Fruit fly (Drosophila melanogaster) whole organism, embryonic: ENCODE data around the gene CG12589.

Experiments used
- Atf3 ChIP-seq: fragments of 200-800 bp; sonication (Bioruptor generic); optimal IDR thresholded peaks from 3 replicates; lab custom pipeline; 2016; ENCODE audit warnings: missing biosample characterization, missing genetic modification characterization
- Atf6 ChIP-seq: fragments of 200-800 bp; sonication (Bioruptor generic); IDR thresholded peaks from 2 replicates; pipeline ENCODE4 v1.3.6; 2022; ENCODE audit warnings: missing biosample characterization, missing genetic modification characterization
- Bgb ChIP-seq: fragments of 200-800 bp; sonication (Bioruptor generic); IDR thresholded peaks from 2 replicates; pipeline ENCODE4 v1.3.6; 2022; ENCODE audit warnings: missing biosample characterization, missing genetic modification characterization; ENCODE audit not compliant: partially characterized antibody
- CG1024 ChIP-seq: fragments of 200-800 bp; sonication (Bioruptor generic); IDR thresholded peaks from 2 replicates; pipeline ENCODE4 v1.3.6; 2022; ENCODE audit warnings: missing biosample characterization, missing genetic modification characterization
- CG10366 ChIP-seq: fragments of 200-800 bp; sonication (Bioruptor generic); IDR thresholded peaks from 2 replicates; pipeline ENCODE4 v1.3.6; 2022; ENCODE audit warnings: missing biosample characterization, missing genetic modification characterization
- CG11456 ChIP-seq: fragments of 200-800 bp; sonication (Bioruptor generic); IDR thresholded peaks from 3 replicates; pipeline ENCODE4 v1.3.6; 2022; ENCODE audit warnings: missing biosample characterization, missing genetic modification characterization
- CG13624 ChIP-seq: fragments of 200-800 bp; sonication (Bioruptor generic); optimal IDR thresholded peaks from 2 replicates; lab custom pipeline; 2016; ENCODE audit warnings: missing biosample characterization, missing genetic modification characterization
- CG15269 ChIP-seq: fragments of 200-800 bp; sonication (Bioruptor generic); optimal IDR thresholded peaks from 2 replicates; lab custom pipeline; 2018; ENCODE audit warnings: missing biosample characterization, mild to moderate bottlenecking, missing genetic modification characterization, moderate library complexity
- CG15514 ChIP-seq: fragments of 200-800 bp; sonication (Bioruptor generic); optimal IDR thresholded peaks from 3 replicates; lab custom pipeline; 2017; ENCODE audit warnings: missing biosample characterization, missing genetic modification characterization, mild to moderate bottlenecking, moderate library complexity, missing genetic modification reagents
- CG15696 ChIP-seq: fragments of 200-800 bp; sonication (Bioruptor generic); optimal IDR thresholded peaks from 2 replicates; lab custom pipeline; 2019; ENCODE audit warnings: missing biosample characterization, mild to moderate bottlenecking, missing genetic modification characterization, moderate library complexity
- CG1603 ChIP-seq: fragments of 200-800 bp; sonication (Bioruptor generic); optimal IDR thresholded peaks from 2 replicates; lab custom pipeline; 2019; ENCODE audit warnings: missing biosample characterization, mild to moderate bottlenecking, missing genetic modification characterization, moderate library complexity
- CG16863 ChIP-seq: fragments of 200-800 bp; sonication (Bioruptor generic); optimal IDR thresholded peaks from 3 replicates; lab custom pipeline; 2016; ENCODE audit warnings: missing biosample characterization, missing genetic modification characterization
- CG1832 ChIP-seq: fragments of 200-800 bp; sonication (Bioruptor generic); optimal IDR thresholded peaks from 2 replicates; lab custom pipeline; 2017; ENCODE audit warnings: missing biosample characterization, mild to moderate bottlenecking, missing genetic modification characterization, inconsistent platforms
- CG2889 ChIP-seq: fragments of 200-800 bp; sonication (Bioruptor generic); IDR thresholded peaks from 3 replicates; pipeline ENCODE4 v1.3.6; 2022; ENCODE audit warnings: missing biosample characterization, missing genetic modification characterization
- CG4360 ChIP-seq: fragments of 200-800 bp; sonication (Bioruptor generic); IDR thresholded peaks from 2 replicates; pipeline ENCODE4 v1.3.6; 2022; ENCODE audit warnings: missing biosample characterization, missing genetic modification characterization
- CG6813 ChIP-seq: fragments of 200-800 bp; sonication (Bioruptor generic); optimal IDR thresholded peaks from 2 replicates; lab custom pipeline; 2017; ENCODE audit warnings: missing biosample characterization, missing genetic modification characterization, mild to moderate bottlenecking, moderate library complexity, missing genetic modification reagents
- CG8924 ChIP-seq: fragments of 200-800 bp; optimal IDR thresholded peaks from 3 replicates; lab custom pipeline; 2019; ENCODE audit warnings: missing biosample characterization, mild to moderate bottlenecking, missing genetic modification characterization, moderate library complexity
- CG9932 ChIP-seq: fragments of 200-800 bp; sonication (Bioruptor generic); IDR thresholded peaks from 2 replicates; pipeline ENCODE4 v1.3.6; 2022; ENCODE audit warnings: missing biosample characterization, missing genetic modification characterization
- Camta ChIP-seq: fragments of 200-800 bp; sonication (Bioruptor generic); optimal IDR thresholded peaks from 2 replicates; lab custom pipeline; 2016; ENCODE audit warnings: missing biosample characterization, missing genetic modification characterization
- D ChIP-seq, 2 experiments: fragments of 200-800 bp in 1 of 2; fragments of >200 bp in 1 of 2; sonication (Bioruptor generic) in 1 of 2; optimal IDR thresholded peaks; 2 replicates in 1 of 2; 3 replicates in 1 of 2; lab custom pipeline; 2017; ENCODE audit warnings: mild to moderate bottlenecking in 1 of 2, missing biosample characterization in 1 of 2, missing genetic modification characterization in 1 of 2, missing genetic modification reagents in 1 of 2
- E2f2 ChIP-seq: fragments of 200-800 bp; sonication (Bioruptor generic); IDR thresholded peaks from 2 replicates; pipeline ENCODE4 v1.3.6; 2022; ENCODE audit warnings: missing biosample characterization, missing genetic modification characterization
- Ets65A ChIP-seq: fragments of 200-800 bp; sonication (Bioruptor generic); peaks from one replicate; lab custom pipeline; 2016; ENCODE audit warnings: missing biosample characterization, missing genetic modification characterization
- Hmr ChIP-seq: fragments of 200-800 bp; sonication (Bioruptor generic); optimal IDR thresholded peaks from 3 replicates; lab custom pipeline; 2017; ENCODE audit warnings: mild to moderate bottlenecking, missing biosample characterization, missing genetic modification reagents, missing genetic modification characterization
- Hr51 ChIP-seq, 2 experiments: fragments of 200-800 bp; sonication (Bioruptor generic); optimal IDR thresholded peaks; 2 replicates in 1 of 2; 3 replicates in 1 of 2; lab custom pipeline; 2016 to 2018; ENCODE audit warnings: missing biosample characterization in 2 of 2, missing genetic modification characterization in 2 of 2, mild to moderate bottlenecking in 1 of 2, moderate library complexity in 1 of 2
- NC2α ChIP-seq: fragments of 200-800 bp; sonication (Bioruptor generic); optimal IDR thresholded peaks from 2 replicates; lab custom pipeline; 2016; ENCODE audit warnings: missing biosample characterization, missing genetic modification characterization
- Ssrp ChIP-seq: fragments of 200-800 bp; sonication (Bioruptor generic); optimal IDR thresholded peaks from 2 replicates; lab custom pipeline; 2018; ENCODE audit warnings: missing biosample characterization, mild to moderate bottlenecking, missing genetic modification characterization, moderate library complexity
- Xrp1 ChIP-seq: fragments of 200-800 bp; sonication (Bioruptor generic); IDR thresholded peaks from 2 replicates; pipeline ENCODE4 v1.3.6; 2022; ENCODE audit warnings: missing biosample characterization, missing genetic modification characterization
- ara ChIP-seq: fragments of 200-800 bp; sonication (Bioruptor generic); IDR thresholded peaks from 2 replicates; pipeline ENCODE4 v1.3.6; 2022; ENCODE audit warnings: missing biosample characterization, missing genetic modification characterization
- dimm ChIP-seq: fragments of 200-800 bp; sonication (Bioruptor generic); IDR thresholded peaks from 2 replicates; pipeline ENCODE4 v1.3.6; 2022; ENCODE audit warnings: missing biosample characterization, missing genetic modification characterization
- disco-r ChIP-seq: fragments of 200-800 bp; sonication (Bioruptor generic); optimal IDR thresholded peaks from 2 replicates; lab custom pipeline; 2016; ENCODE audit warnings: missing biosample characterization, missing genetic modification characterization
- dmrt99B ChIP-seq: fragments of 200-800 bp; sonication (Bioruptor generic); optimal IDR thresholded peaks from 2 replicates; lab custom pipeline; 2018; ENCODE audit warnings: missing biosample characterization, mild to moderate bottlenecking, missing genetic modification characterization, moderate library complexity
- ems ChIP-seq: fragments of 200-800 bp; sonication (Bioruptor generic); optimal IDR thresholded peaks from 3 replicates; lab custom pipeline; 2016; ENCODE audit warnings: missing biosample characterization, missing genetic modification characterization
- eyg ChIP-seq: fragments of 200-800 bp; sonication (Bioruptor generic); optimal IDR thresholded peaks from 3 replicates; lab custom pipeline; 2016; ENCODE audit warnings: missing biosample characterization, missing genetic modification characterization
- fd96Cb ChIP-seq: fragments of 200-800 bp; sonication (Bioruptor generic); optimal IDR thresholded peaks from 2 replicates; lab custom pipeline; 2018; ENCODE audit warnings: missing biosample characterization, mild to moderate bottlenecking, missing genetic modification characterization, moderate library complexity
- hth ChIP-seq: fragments of >200 bp; optimal IDR thresholded peaks from 2 replicates; lab custom pipeline; 2017; ENCODE audit warnings: inconsistent platforms
- jigr1 ChIP-seq: fragments of 200-800 bp; sonication (Bioruptor generic); IDR thresholded peaks from 3 replicates; pipeline ENCODE4 v1.3.6; 2022; ENCODE audit warnings: missing biosample characterization, missing genetic modification characterization
- kah ChIP-seq: fragments of 200-800 bp; sonication (Bioruptor generic); optimal IDR thresholded peaks from 2 replicates; lab custom pipeline; 2018; ENCODE audit warnings: missing biosample characterization, mild to moderate bottlenecking, missing genetic modification characterization
- lab ChIP-seq: fragments of 200-800 bp; sonication (Bioruptor generic); optimal IDR thresholded peaks from 3 replicates; lab custom pipeline; 2017; ENCODE audit warnings: missing biosample characterization, missing genetic modification characterization, mild to moderate bottlenecking, moderate library complexity, missing genetic modification reagents
- lola ChIP-seq, 3 experiments: fragments of >200 bp in 2 of 3; fragments of 200-800 bp in 1 of 3; sonication (Bioruptor generic) in 1 of 3; optimal IDR thresholded peaks; 2 replicates each; lab custom pipeline; 2017 to 2019; ENCODE audit warnings: missing biosample characterization in 3 of 3, missing genetic modification characterization in 3 of 3, mild to moderate bottlenecking in 1 of 3, moderate library complexity in 1 of 3
- mld ChIP-seq: fragments of 200-800 bp; sonication (Bioruptor generic); IDR thresholded peaks from 3 replicates; pipeline ENCODE4 v1.3.6; 2022; ENCODE audit warnings: missing biosample characterization, missing genetic modification characterization; ENCODE audit not compliant: partially characterized antibody
- nmo ChIP-seq: fragments of 200-800 bp; sonication (Bioruptor generic); optimal IDR thresholded peaks from 2 replicates; lab custom pipeline; 2018; ENCODE audit warnings: missing biosample characterization, mild to moderate bottlenecking, missing genetic modification characterization, moderate library complexity
- p53 ChIP-seq: fragments of 200-800 bp; sonication (Bioruptor generic); optimal IDR thresholded peaks from 2 replicates; lab custom pipeline; 2016; ENCODE audit warnings: missing biosample characterization, missing genetic modification characterization
- prd ChIP-seq, 3 experiments: fragments of >200 bp in 2 of 3; fragments of 200-800 bp in 1 of 3; sonication (Bioruptor generic) in 1 of 3; optimal IDR thresholded peaks in 2 of 3; IDR thresholded peaks in 1 of 3; 2 replicates in 2 of 3; 3 replicates in 1 of 3; pipeline versions ENCODE4 v1.3.6 to Lab custom; 2017 to 2022; ENCODE audit warnings: missing biosample characterization in 1 of 3, missing genetic modification characterization in 1 of 3
- sima ChIP-seq: fragments of 200-800 bp; sonication (Bioruptor generic); optimal IDR thresholded peaks from 2 replicates; lab custom pipeline; 2016; ENCODE audit warnings: missing biosample characterization, missing genetic modification characterization
- sob ChIP-seq: fragments of 200-800 bp; sonication (Bioruptor generic); IDR thresholded peaks from 2 replicates; pipeline ENCODE4 v1.3.6; 2022; ENCODE audit warnings: missing biosample characterization, missing genetic modification characterization
- stc ChIP-seq: fragments of 200-800 bp; sonication (Bioruptor generic); IDR thresholded peaks from 2 replicates; pipeline ENCODE4 v1.3.6; 2022; ENCODE audit warnings: missing biosample characterization, missing genetic modification characterization
- sug ChIP-seq: fragments of 200-800 bp; optimal IDR thresholded peaks from 2 replicates; lab custom pipeline; 2019; ENCODE audit warnings: missing biosample characterization, mild to moderate bottlenecking, missing genetic modification characterization, moderate library complexity
- tup ChIP-seq: fragments of 200-800 bp; sonication (Bioruptor generic); optimal IDR thresholded peaks from 2 replicates; lab custom pipeline; 2016; ENCODE audit warnings: missing biosample characterization, mild to moderate bottlenecking, missing genetic modification characterization, moderate library complexity

CG12589 gene

dm6 chr3R:5120461-5121214 lies 18.2 kb downstream of the CG12589 start (continued):
- TF ChIP-seq Atf6 (GFP tag; lab: Robert Waterston, UW) (0 out of 2 replicates have a peak, but pooled peaks have one; percentile 26), CG1603 (tag; lab: Kevin White, UChicago) (peak; percentile 47), prd (optimal IDR thresholded peaks at IDR 0.05; lab: Kevin White, UChicago) (no peak), prd (GFP tag; IDR thresholded peaks at IDR 0.05; lab: Robert Waterston, UW) (no peak), Ets65A (GFP tag; lab: Kevin White, UChicago) (peak; percentile 2), stc (no peak), p53 (GFP tag; lab: Kevin White, UChicago) (no peak), nmo (GFP tag; lab: Kevin White, UChicago) (peak; percentile 38), CG10366 (GFP tag; lab: Robert Waterston, UW) (peak; percentile 21; the same call in 1 of the 2 replicates), CG11456 (GFP tag; lab: Robert Waterston, UW) (no peak), Xrp1 (peak; percentile 52; the same call in 1 of the 2 replicates), CG1832 (GFP tag; lab: Kevin White, UChicago) (no peak), sug (no peak), fd96Cb (tag; lab: Kevin White, UChicago) (peak; percentile 16), CG6813 (no peak), disco-r (GFP tag; lab: Kevin White, UChicago) (no peak), hth (lab: Kevin White, UChicago) (no peak), Hr51 (GFP tag; optimal IDR thresholded peaks at IDR 0.05; lab: Kevin White, UChicago) (peak in 1 of 2 experiments; percentile 5), CG15514 (GFP tag; lab: Kevin White, UChicago) (no peak), D (optimal IDR thresholded peaks at IDR 0.05; lab: Kevin White, UChicago) (peak; percentile 76), D (GFP tag; optimal IDR thresholded peaks at IDR 0.05; lab: Kevin White, UChicago) (peak; percentile 54), lola (GFP tag; optimal IDR thresholded peaks at IDR 0.05; lab: Kevin White, UChicago) (peak in 1 of 3 experiments; percentile 10), Bgb (GFP tag; lab: Robert Waterston, UW) (no peak), jigr1 (GFP tag; lab: Robert Waterston, UW) (no peak), CG4360 (no peak), eyg (GFP tag; lab: Kevin White, UChicago) (no peak), CG15696 (tag; lab: Kevin White, UChicago) (no peak), CG2889 (GFP tag; lab: Robert Waterston, UW) (no peak), mld (no peak), Camta (GFP tag; lab: Kevin White, UChicago) (no peak), NC2α (GFP tag; lab: Kevin White, UChicago) (no peak), CG9932 (no peak), kah (GFP tag; lab: Kevin White, UChicago) (no peak), Ssrp (no peak), sob (GFP tag; lab: Robert Waterston, UW) (0 out of 2 replicates have a peak, but pooled peaks have one; percentile 10), CG15269 (tag; lab: Kevin White, UChicago) (peak; percentile 10), Hmr (peak; percentile 40), dmrt99B (tag; lab: Kevin White, UChicago) (peak; percentile 18), ems (no peak), sima (GFP tag; lab: Kevin White, UChicago) (no peak), CG8924 (tag; lab: Kevin White, UChicago) (peak; percentile 17), ara (GFP tag; lab: Robert Waterston, UW) (0 out of 2 replicates have a peak, but pooled peaks have one; percentile 9), tup (GFP tag; lab: Kevin White, UChicago) (no peak), CG13624 (GFP tag; lab: Kevin White, UChicago) (no peak), Atf3 (GFP tag; lab: Kevin White, UChicago) (no peak), E2f2 (GFP tag; lab: Robert Waterston, UW) (no peak), dimm (GFP tag; lab: Robert Waterston, UW) (no peak), CG1024 (GFP tag; lab: Robert Waterston, UW) (no peak), lab (GFP tag; lab: Kevin White, UChicago) (peak; percentile 49), CG16863 (GFP tag; lab: Kevin White, UChicago) (no peak)
